Fruit fly (Drosophila melanogaster) S2 (cell line): ENCODE results near the gene CG7295.

ENCODE experiments used
- CG8478 ChIP-seq: fragments of >200 bp; optimal IDR thresholded peaks from 2 replicates; lab custom pipeline; 2018
- CTCF ChIP-seq, 2 experiments: fragments of >200 bp; optimal IDR thresholded peaks; 2 replicates each; lab custom pipeline; 2018

The CG7295 gene

DNA sequence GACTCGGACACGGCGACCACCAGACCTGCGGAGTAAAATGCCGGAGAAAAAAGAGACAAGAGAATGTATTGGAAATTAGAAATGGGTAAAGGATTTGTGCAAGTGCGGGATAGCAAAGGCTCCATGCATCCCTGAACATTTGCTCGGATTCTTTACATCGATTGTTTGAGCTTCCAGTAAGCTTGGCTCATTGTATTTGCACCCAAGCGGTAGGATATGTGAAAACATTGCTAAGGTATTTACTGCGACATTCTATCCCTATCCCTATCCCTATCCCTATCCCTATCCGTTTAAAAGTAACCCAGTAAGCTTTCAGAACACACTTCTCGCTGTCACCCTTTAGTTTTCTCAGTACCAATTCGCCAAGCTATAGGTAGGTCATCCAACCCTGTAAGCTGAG, at the start of gene CG7295:
Gene CG7295, plus strand, starts transcription at position 301 of the 400 bp plus-strand sequence.
- TF ChIP-seq CG8478 (lab: Kevin White, UChicago) (no peak), CTCF (optimal IDR thresholded peaks at IDR 0.05; lab: Kevin White, UChicago) (no peak)

DNA sequence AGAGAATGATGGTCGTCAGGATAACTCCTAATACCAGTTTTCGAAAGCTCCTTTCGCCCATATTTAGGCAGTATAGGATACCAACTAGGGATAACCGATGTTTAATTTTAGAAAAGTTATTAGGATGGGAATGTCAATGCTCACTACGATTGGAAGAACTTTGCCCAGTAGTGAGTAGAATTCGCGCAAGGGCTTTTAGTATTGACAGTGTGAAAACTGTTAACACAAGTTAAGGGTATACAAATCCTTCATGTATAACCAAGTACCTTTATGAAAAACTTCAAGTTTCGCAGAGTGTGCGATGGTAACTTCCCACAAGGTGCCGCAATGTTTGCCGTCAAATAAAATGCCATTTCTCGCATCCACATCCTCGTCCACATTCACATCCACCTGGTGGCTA, 46.4 kb upstream of the CG7295 start, which contains the start of gene CG31933:
Gene CG31933, minus strand, starts transcription at position 101 of the 400 bp plus-strand sequence.
- TF ChIP-seq CG8478 (lab: Kevin White, UChicago) (no peak), CTCF (optimal IDR thresholded peaks at IDR 0.05; lab: Kevin White, UChicago) (no peak)

DNA sequence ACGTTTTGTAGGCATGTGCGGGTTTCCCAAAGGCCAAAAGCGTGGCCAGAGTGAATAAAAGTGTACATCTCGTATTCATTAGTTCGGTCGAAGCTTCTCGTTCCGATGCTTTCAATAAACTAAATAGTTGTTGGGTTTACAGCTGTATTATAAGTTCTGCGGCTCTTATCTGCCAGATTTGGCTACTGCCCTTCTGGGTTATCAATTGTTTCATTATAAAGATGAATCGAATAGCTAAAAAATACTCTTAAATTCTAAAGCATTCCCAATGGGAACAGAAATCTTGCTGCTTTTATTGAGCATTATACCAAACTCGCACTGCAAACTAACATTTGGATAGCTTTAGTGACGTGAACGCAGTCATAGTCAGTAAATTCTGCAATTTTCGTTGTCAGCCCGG, 43.2 kb upstream of the CG7295 start, which contains the start of gene CG31664:
Gene CG31664, minus strand, starts transcription at position 101 of the 400 bp plus-strand sequence.
- TF ChIP-seq CG8478 (lab: Kevin White, UChicago): no peak
- no peak for TF ChIP-seq CTCF (optimal IDR thresholded peaks at IDR 0.05; lab: Kevin White, UChicago)

DNA sequence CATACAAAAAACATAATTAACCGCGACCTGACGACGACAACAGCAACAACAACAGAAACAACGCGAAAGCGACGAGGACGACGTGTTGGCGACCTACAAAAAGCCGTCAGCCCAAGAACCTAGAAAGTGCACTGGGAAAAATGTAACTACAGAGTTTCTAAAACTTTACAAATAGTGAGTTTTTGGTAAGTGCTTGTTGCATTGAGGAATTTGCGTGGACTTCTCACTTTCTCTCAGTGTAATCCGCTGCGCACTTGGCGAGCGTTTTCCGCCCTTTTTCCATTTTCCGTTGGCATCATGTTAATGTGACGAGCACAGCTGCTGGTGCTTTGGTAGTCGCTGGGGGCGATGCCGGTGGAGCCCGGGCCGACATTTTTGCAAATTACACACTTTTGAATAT, 41.3 kb upstream of the CG7295 start:
- no peak for TF ChIP-seq CTCF (optimal IDR thresholded peaks at IDR 0.05; lab: Kevin White, UChicago)

DNA sequence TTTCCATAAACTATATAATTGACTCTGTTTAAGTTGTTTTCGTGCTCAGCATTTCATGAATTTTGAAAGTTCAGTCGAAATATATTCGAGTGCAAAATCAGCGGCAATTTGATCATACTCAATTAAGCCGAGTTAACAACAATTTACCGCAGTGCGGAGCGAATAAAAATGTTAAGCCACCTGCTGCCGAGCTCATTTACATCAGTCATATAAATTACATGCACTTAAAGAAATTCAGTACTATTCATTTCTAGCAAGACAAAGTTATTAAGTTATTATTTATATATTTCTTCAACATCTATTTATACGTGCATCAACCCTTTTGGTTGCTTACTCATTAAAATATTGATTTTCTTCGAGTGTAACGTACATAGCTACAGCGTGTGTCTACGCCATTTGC, 37.1 kb upstream of the CG7295 start, which contains the start of gene c-cup:
Gene c-cup, minus strand, starts transcription at position 101 of the 400 bp plus-strand sequence.
- no peak for TF ChIP-seq CG8478 (lab: Kevin White, UChicago)
- no peak for TF ChIP-seq CTCF (optimal IDR thresholded peaks at IDR 0.05; lab: Kevin White, UChicago)

DNA sequence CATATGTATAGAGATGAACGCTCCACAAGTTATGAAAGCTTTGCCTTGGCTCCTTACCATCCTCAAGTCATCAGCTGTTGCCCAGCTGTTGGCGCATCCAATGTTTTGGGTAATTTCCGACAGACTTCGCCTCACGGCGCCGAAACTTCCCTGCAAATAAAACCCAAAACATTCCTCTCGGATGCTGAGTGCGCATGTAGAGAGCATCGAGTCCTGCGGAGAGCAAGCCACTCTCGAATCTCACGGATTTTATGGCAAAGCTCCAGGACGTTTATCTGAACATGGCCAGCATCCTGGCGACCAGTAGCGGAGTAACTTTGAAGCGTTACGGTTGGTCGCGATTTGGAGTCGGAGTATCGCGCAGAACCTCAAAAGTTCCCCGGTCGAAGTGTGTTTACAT, 33.4 kb upstream of the CG7295 start, which contains the start of gene wry:
Gene wry, plus strand, starts transcription at position 301 of the 400 bp plus-strand sequence.
- no peak for TF ChIP-seq CTCF (optimal IDR thresholded peaks at IDR 0.05; lab: Kevin White, UChicago)
- TF ChIP-seq CG8478 (lab: Kevin White, UChicago): no peak

DNA sequence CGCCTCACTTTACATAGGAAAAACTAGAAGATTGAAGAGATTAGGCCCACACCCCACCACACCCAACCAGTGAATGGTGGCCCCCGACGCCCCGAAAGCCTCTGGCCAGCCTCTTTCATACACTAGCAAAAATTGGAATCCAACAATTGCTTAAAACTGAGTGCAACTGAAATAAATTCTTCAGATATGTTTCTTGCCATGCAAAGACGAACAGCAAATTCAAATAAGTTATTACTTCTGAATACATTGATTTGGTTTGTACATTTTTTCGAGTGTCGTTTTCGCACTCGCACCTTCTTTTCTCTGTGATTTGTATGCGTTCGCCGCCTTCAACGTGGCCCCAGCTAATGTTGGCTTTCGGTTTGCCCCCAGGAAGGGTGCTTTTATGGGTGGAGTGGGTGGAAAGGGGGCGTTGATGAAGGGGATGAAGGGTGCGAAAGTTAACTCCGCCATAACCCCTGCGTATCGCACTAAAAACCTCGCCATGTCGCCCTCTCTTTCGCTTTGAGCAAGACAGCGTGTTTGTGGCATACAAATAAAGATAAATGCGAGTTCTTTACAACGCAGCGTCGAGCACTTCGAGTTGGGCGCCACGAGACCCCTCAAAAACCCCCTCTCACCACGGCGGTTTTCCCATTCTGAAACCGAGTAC, 31.8 kb upstream of the CG7295 start:
- TF ChIP-seq CG8478 (lab: Kevin White, UChicago) (no peak), CTCF (optimal IDR thresholded peaks at IDR 0.05; lab: Kevin White, UChicago) (no peak)

DNA sequence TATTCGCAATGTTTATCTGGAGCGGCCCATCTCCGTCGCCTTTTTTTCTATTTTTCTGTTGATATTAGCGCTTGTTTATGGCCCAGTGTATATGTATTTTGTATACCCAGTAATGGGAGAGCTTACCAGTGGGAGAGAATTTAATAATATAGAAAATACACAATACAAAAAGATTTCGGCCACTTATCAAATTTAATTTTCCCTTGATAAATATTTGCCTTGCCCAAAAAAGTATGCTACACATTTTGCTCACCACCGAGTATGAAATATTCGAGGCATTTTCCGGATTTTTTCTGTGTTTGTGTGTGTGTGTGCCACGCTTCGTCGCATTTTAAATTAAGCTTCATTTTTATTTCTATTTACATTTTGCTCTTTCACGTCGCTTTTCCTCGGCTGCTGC, 30.6 kb upstream of the CG7295 start:
- no peak for TF ChIP-seq CTCF (optimal IDR thresholded peaks at IDR 0.05; lab: Kevin White, UChicago)
- no peak for TF ChIP-seq CG8478 (lab: Kevin White, UChicago)

DNA sequence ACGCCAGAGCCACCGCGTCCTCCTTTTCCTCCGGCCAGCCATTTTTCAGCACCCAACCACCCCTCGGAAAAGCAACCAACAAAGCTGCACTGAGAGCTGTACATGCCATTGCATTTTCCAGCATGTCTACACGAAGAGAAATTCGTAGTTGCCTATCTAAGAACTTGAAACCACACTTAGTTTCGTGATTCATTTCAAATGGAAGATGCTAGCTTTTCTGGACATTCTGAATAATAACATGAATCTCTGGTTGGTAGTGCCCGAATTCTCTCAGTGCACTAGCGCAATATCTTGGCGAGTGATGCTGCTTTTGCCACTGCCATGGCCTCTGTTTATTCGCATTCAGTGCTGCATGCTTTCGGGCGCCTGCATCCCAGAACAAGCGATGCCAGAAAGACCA, 7.6 kb upstream of the CG7295 start:
- no peak for TF ChIP-seq CG8478 (lab: Kevin White, UChicago)
- no peak for TF ChIP-seq CTCF (optimal IDR thresholded peaks at IDR 0.05; lab: Kevin White, UChicago)

DNA sequence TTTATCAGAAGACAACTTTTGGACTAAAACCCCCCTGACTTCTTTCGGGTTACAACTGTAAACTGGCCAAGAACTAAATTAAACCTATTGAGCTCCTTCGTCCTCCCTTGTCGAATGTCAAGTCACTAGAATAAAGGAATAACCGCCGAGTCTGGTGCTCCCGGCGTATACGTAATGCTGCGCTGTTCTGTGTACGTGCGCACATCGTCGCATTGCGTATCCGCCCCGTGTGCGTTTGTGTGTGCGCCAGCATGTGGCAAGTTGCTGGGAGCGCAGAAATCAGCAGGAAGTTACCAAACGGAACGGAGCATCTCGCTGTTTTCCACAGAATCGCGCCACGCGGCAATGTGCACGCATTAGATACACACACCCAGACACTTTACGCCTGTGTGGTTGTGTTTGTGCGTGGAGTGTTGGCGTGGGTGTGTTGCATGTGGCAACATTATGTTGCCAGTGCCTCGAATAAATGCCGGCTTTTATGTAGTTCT, 4.0 kb downstream of the CG7295 start:
- TF ChIP-seq CG8478 (lab: Kevin White, UChicago) (no peak), CTCF (optimal IDR thresholded peaks at IDR 0.05; lab: Kevin White, UChicago) (no peak)

DNA sequence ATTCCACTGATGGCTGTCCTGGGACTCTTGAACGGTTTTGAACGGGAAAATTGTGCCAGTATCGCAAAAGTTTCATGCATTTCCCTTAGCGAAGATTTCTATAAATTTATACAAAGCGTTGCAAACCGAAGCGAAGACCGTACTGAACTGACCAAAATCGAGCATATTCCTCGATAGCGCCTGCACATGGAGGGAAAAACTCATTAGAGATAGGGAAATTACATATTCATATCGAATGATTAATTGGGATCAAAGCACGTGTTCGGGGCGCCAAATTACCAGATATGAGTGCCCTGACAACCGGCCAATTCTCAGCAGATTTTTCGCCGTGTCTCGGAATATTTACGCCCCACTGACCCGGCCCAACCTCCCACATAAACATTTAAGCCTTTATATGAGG, 11.8 kb downstream of the CG7295 start, which contains the start of gene CG31663:
Gene CG31663, minus strand, starts transcription at position 101 of the 400 bp plus-strand sequence.
- TF ChIP-seq CTCF (optimal IDR thresholded peaks at IDR 0.05; lab: Kevin White, UChicago) (no peak), CG8478 (lab: Kevin White, UChicago) (no peak)

DNA sequence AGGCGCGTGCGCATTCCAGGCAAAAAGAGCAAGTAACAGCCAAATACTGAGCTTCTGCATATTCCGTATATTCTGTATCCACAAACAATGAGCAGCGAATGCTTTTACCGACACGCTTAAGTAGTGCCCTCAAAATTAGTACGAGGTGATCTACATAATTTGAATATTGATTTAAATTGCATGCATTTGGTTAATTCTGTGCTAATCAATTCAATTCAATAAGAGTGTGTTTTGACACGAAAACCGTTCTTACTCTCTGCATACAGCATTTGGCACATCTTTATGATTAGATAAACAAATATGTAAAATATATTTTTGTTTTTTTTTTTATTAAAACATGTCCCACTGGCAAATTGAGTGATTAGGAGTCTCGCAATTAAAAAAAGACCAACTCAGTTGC, 13.5 kb downstream of the CG7295 start, which contains the start of gene CG15358:
Gene CG15358, minus strand, starts transcription at position 101 of the 400 bp plus-strand sequence.
- TF ChIP-seq CG8478 (lab: Kevin White, UChicago) (no peak), CTCF (optimal IDR thresholded peaks at IDR 0.05; lab: Kevin White, UChicago) (no peak)

DNA sequence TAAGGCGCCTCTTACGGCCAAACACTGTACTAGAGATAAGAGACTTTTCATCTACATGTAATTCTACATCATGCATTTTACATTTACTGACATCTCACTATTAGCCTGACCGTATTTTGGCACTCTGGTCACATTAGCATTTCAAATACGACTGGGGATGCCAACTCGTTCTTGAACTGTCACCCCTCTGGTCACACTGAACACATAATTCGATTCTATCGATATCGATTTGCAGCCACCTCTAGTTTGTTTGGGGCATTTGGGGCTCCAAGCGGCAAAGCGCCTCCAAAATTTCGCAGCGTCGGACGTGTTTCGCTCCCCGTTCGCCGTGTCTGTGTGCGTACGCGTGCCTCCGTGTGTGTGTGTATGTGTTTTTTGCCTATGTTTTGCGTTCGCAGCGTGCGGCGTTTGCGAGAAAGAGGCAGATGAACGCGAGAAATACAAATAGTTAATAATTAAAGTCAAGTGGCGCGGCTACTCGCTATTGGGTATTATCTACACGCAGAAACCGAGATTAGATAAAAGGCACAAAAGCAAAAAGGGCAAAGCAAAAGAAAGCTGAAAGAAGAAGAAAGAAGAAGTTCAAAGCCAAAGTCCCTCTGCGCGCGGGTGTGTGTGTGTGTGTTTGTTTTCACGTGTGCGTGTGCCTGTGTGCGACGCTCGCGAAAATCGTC, 14.9 kb downstream of the CG7295 start, which contains the start of gene Wdr62:
Gene Wdr62, plus strand, starts transcription at position 214 of the 674 bp plus-strand sequence.
- peak; percentile 93 to 97 for TF ChIP-seq CTCF (optimal IDR thresholded peaks at IDR 0.05; lab: Kevin White, UChicago)
- TF ChIP-seq CG8478 (lab: Kevin White, UChicago): no peak

DNA sequence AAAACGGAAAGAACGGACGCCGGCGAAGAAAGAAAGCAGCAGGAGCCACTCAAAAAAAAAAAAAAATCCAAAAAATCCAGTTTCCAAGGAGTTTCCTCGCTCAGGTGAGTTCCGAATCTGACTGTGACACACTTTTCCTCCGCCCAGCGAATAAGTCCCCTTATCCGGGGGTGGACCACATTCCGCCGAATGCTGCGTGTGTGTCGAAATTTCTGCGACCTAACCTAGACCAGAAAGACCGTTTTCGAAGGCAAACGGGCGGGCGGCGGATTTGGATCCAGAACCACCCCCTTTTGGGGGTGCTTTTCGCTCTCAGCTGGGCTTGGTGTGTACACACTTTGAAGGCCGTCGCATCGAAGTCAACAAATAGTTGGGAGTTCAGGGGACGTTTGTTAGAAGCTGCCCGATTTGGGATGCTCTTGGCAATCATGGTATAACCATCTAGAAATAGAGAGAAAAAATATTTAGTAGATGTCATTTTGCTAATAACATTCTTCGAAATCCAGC, 15.7 kb downstream of the CG7295 start:
- no peak for TF ChIP-seq CTCF (optimal IDR thresholded peaks at IDR 0.05; lab: Kevin White, UChicago)
- no peak for TF ChIP-seq CG8478 (lab: Kevin White, UChicago)
